Worm (Caenorhabditis elegans) whole organism, early embryonic: ENCODE data around the gene fbxa-184.

ENCODE experiments used
- B0310.2 ChIP-seq: sonication (generic microtip); optimal IDR thresholded peaks from 2 replicates; lab custom pipeline; 2016; ENCODE audit warnings: mild to moderate bottlenecking, missing genetic modification characterization, missing compliant biosample characterization
- F13C5.2 ChIP-seq: sonication (generic microtip); optimal IDR thresholded peaks from 2 replicates; lab custom pipeline; 2017; ENCODE audit warnings: mild to moderate bottlenecking, missing genetic modification characterization, inconsistent platforms, missing compliant biosample characterization
- aly-1 ChIP-seq: sonication (generic microtip); optimal IDR thresholded peaks from 2 replicates; lab custom pipeline; 2016; ENCODE audit warnings: missing genetic modification characterization, missing compliant biosample characterization
- ama-1 ChIP-seq: fragments of 150-350 bp; optimal IDR thresholded peaks from 2 replicates; lab custom pipeline; 2014
- ceh-13 ChIP-seq: fragments of 200-800 bp; sonication (Bioruptor generic); optimal IDR thresholded peaks from 2 replicates; lab custom pipeline; 2018; ENCODE audit warnings: mild to moderate bottlenecking, missing genetic modification characterization, missing compliant biosample characterization
- ceh-36 ChIP-seq: sonication (generic microtip); optimal IDR thresholded peaks from 2 replicates; lab custom pipeline; 2016; ENCODE audit warnings: missing genetic modification characterization, inconsistent platforms, missing compliant biosample characterization
- ets-7 ChIP-seq: sonication (generic microtip); optimal IDR thresholded peaks from 2 replicates; lab custom pipeline; 2016; ENCODE audit warnings: missing genotype, missing genetic modification characterization, missing compliant biosample characterization
- flt-1 ChIP-seq: fragments of 200-800 bp; sonication (Bioruptor generic); IDR thresholded peaks from 2 replicates; pipeline ENCODE4 v1.3.6; 2022; ENCODE audit warnings: missing genetic modification characterization, missing compliant biosample characterization
- hmbx-1 ChIP-seq: sonication (generic microtip); optimal IDR thresholded peaks from 2 replicates; lab custom pipeline; 2016; ENCODE audit warnings: mild to moderate bottlenecking, missing genetic modification characterization, missing compliant biosample characterization
- hmg-4 ChIP-seq: fragments of 200-800 bp; sonication (Bioruptor generic); optimal IDR thresholded peaks from 2 replicates; lab custom pipeline; 2018; ENCODE audit warnings: mild to moderate bottlenecking, missing genetic modification characterization, missing compliant biosample characterization
- hnd-1 ChIP-seq: sonication (generic microtip); optimal IDR thresholded peaks from 2 replicates; lab custom pipeline; 2016; ENCODE audit warnings: missing genetic modification characterization, missing compliant biosample characterization
- pes-1 ChIP-seq: fragments of 200-800 bp; sonication (Bioruptor generic); IDR thresholded peaks from 2 replicates; pipeline ENCODE4 v1.3.6; 2022; ENCODE audit warnings: missing genetic modification reagents, missing genetic modification characterization, missing compliant biosample characterization
- scrt-1 ChIP-seq: fragments of 200-800 bp; sonication (Bioruptor generic); IDR thresholded peaks from 2 replicates; pipeline ENCODE4 v1.3.6; 2022; ENCODE audit warnings: missing genetic modification characterization, missing compliant biosample characterization
- sea-1 ChIP-seq: fragments of 200-800 bp; sonication (Bioruptor generic); conservative IDR thresholded peaks from 2 replicates; pipeline ENCODE4 v1.3.6; 2022; ENCODE audit warnings: missing genetic modification characterization, missing compliant biosample characterization
- tbx-11 ChIP-seq: fragments of 200-800 bp; sonication (Bioruptor generic); IDR thresholded peaks from 2 replicates; pipeline ENCODE4 v1.3.6; 2022; ENCODE audit warnings: missing genetic modification characterization, missing compliant biosample characterization
- tbx-37 ChIP-seq: fragments of 200-800 bp; sonication (Bioruptor generic); conservative IDR thresholded peaks from 2 replicates; pipeline ENCODE4 v1.3.6; 2022; ENCODE audit warnings: missing genetic modification reagents, missing genetic modification characterization, missing compliant biosample characterization
- tra-4 ChIP-seq: sonication (generic microtip); optimal IDR thresholded peaks from 2 replicates; lab custom pipeline; 2017; ENCODE audit warnings: missing genetic modification characterization, missing compliant biosample characterization

Gene fbxa-184

ce11 chrII:1672673-1673072, 37.4 kb upstream of the fbxa-184 start:
- TF ChIP-seq flt-1 (no peak), tbx-11 (GFP tag; lab: Robert Waterston, UW) (no peak), sea-1 (no peak), tbx-37 (GFP tag; lab: Robert Waterston, UW) (no peak), ceh-36 (no peak), ceh-13 (GFP tag; lab: Kevin White, UChicago) (no peak), ets-7 (tag; lab: Kevin White, UChicago) (no peak), hmbx-1 (tag; lab: Kevin White, UChicago) (no peak), pes-1 (GFP tag; lab: Robert Waterston, UW) (no peak), aly-1 (tag; lab: Kevin White, UChicago) (no peak)

DNA sequence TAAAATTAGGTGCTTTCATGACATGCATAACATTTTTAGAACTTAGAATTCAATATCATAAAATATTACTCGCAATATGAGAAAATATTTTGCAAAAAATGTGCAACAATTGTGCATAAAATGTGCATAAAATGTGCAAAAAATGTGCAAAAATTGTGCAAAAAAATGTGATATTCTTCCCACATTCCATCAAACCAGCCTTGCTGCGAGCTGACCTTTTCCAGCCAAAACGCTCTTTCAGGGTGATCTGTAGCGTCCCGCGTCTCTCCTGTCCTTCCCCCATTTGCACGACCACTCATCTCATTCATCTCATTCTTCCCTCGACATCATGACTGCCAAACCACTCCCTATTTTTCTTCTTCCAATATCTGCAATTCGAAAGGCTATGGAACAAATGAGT, 34.0 kb upstream of the fbxa-184 start, which contains the start of gene fbxb-17:
TSS of gene fbxb-17 (plus strand) at position 301 of the 400 bp plus-strand sequence.
- TF ChIP-seq tbx-37 (GFP tag; lab: Robert Waterston, UW), result no peak
- no peak for TF ChIP-seq ceh-13 (GFP tag; lab: Kevin White, UChicago)
- no peak for TF ChIP-seq hmbx-1 (tag; lab: Kevin White, UChicago)
- TF ChIP-seq ceh-36, result no peak
- no peak for TF ChIP-seq flt-1
- no peak for TF ChIP-seq ama-1 (lab: Kevin White, UChicago)
- TF ChIP-seq hnd-1, result no peak
- no peak for TF ChIP-seq B0310.2 (tag; lab: Kevin White, UChicago)
- TF ChIP-seq tra-4 (tag; lab: Kevin White, UChicago), result no peak

- no peak for TF ChIP-seq tbx-11 (GFP tag; lab: Robert Waterston, UW)
- no peak for TF ChIP-seq scrt-1
- TF ChIP-seq aly-1 (tag; lab: Kevin White, UChicago), result no peak
- no peak for TF ChIP-seq ceh-36
- TF ChIP-seq tbx-37 (GFP tag; lab: Robert Waterston, UW), result no peak
- TF ChIP-seq B0310.2 (tag; lab: Kevin White, UChicago), result no peak
Observed at ce11 chrII:1679081-1679480, 31.0 kb upstream of the fbxa-184 start, which contains the start of gene irld-36. irld-36 (plus strand) TSS chrII:1679381.

DNA sequence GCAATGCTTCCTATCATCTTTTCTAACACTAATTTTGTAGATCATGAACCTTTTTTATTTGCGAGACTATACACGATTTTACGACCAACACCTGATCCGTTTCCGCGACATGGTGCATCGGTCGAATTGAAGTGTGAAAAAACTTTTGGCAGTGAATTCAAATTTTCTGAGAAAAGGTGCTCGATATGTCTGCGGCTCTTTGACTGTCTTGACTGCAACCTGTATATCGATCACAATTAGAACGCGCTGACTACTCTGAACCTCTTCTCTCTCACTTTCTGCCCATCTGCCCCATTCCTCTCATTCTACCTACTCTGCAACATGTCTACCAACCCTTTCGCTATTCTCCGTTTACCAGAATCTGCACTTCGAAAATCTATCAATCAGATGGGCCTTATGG, 27.8 kb upstream of the fbxa-184 start, which contains the start of gene fbxb-26:
TSS of gene fbxb-26 (plus strand) at position 301 of the 400 bp plus-strand sequence.
- TF ChIP-seq ceh-36 (no peak), F13C5.2 (tag; lab: Kevin White, UChicago) (no peak), sea-1 (no peak)

- no peak for TF ChIP-seq scrt-1
- TF ChIP-seq F13C5.2 (tag; lab: Kevin White, UChicago), result no peak
- TF ChIP-seq ceh-36, result no peak
- no peak for TF ChIP-seq tra-4 (tag; lab: Kevin White, UChicago)
- TF ChIP-seq pes-1 (GFP tag; lab: Robert Waterston, UW), result no peak
- TF ChIP-seq sea-1, result no peak
- TF ChIP-seq ets-7 (tag; lab: Kevin White, UChicago), result no peak
- TF ChIP-seq hmbx-1 (tag; lab: Kevin White, UChicago), result no peak
- TF ChIP-seq B0310.2 (tag; lab: Kevin White, UChicago), result no peak
- TF ChIP-seq hnd-1, result no peak
- no peak for TF ChIP-seq hmg-4 (GFP tag; lab: Kevin White, UChicago)
- no peak for TF ChIP-seq tbx-11 (GFP tag; lab: Robert Waterston, UW)
- TF ChIP-seq flt-1, result no peak
- TF ChIP-seq ama-1 (lab: Kevin White, UChicago), result no peak
- TF ChIP-seq ceh-13 (GFP tag; lab: Kevin White, UChicago), result no peak
Observed at ce11 chrII:1683742-1684141, 26.3 kb upstream of the fbxa-184 start, which contains the start of gene fbxb-25. fbxb-25 (plus strand) TSS chrII:1684042.

ce11 chrII:1688813-1689212, 21.2 kb upstream of the fbxa-184 start, which contains the start of the genes fbxb-18 and fbxb-19:
fbxb-18 (minus strand) TSS chrII:1688913.
fbxb-19 (minus strand) TSS chrII:1689181.
- TF ChIP-seq tbx-37 (GFP tag; lab: Robert Waterston, UW) (no peak), ets-7 (tag; lab: Kevin White, UChicago) (no peak), B0310.2 (tag; lab: Kevin White, UChicago) (no peak), aly-1 (tag; lab: Kevin White, UChicago) (no peak), sea-1 (no peak), ama-1 (lab: Kevin White, UChicago) (no peak), tbx-11 (GFP tag; lab: Robert Waterston, UW) (no peak), hnd-1 (no peak), pes-1 (GFP tag; lab: Robert Waterston, UW) (no peak), F13C5.2 (tag; lab: Kevin White, UChicago) (no peak), ceh-13 (GFP tag; lab: Kevin White, UChicago) (no peak), hmbx-1 (tag; lab: Kevin White, UChicago) (no peak)

DNA sequence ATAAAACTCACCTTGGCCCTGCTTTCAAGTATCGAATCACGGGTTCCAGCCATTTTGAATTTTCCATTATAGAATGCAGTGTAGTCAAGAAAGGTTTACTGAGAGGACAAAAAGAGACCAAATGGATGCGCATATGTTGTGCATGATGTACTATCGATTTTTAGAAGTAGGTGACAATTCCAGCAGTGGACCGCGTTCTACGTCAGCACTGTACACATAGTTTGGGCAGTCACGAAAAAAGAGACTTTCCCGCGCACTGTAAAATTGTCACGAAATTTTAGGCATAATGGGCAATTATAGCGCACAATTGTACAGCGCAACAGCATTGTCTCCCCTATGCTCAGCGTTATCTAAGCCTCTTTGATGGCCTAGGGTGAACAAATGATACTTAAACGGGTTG, 19.0 kb upstream of the fbxa-184 start, which contains the start of gene fbxc-22:
TSS of gene fbxc-22 (minus strand) at position 101 of the 400 bp plus-strand sequence.
- no peak for TF ChIP-seq hmbx-1 (tag; lab: Kevin White, UChicago)

DNA sequence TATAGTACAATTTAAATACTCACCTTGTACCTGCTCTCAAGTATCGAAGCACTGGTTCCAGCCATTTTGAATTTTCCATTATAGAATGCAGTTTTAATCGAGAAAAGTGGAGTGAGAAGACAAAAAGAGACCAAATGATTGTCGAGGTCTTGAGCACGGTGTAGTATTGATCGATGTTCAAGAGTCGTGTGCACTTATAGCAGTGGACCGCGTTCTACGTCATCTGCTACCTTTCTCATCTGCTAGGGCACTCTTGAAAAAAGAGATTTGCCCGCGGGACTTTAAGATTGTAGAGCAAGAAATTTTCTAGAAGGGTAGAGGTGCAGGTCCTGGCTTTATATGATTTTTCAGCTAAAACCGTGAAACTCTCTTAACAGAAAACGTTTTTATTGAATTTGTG, 17.2 kb upstream of the fbxa-184 start, which contains the start of gene fbxc-21:
TSS of gene fbxc-21 (minus strand) at position 101 of the 400 bp plus-strand sequence.
- no peak for TF ChIP-seq hnd-1
- no peak for TF ChIP-seq tbx-37 (GFP tag; lab: Robert Waterston, UW)
- TF ChIP-seq sea-1, result no peak
- no peak for TF ChIP-seq aly-1 (tag; lab: Kevin White, UChicago)
- TF ChIP-seq ceh-13 (GFP tag; lab: Kevin White, UChicago), result no peak
